Worm (Caenorhabditis elegans): ENCODE results near the gene ptp-2.

ce11 chrII:5931109-5931508 is 12.7 kb downstream of the ptp-2 start:
- TF ChIP-seq R02D3.7 (tag; optimal IDR thresholded peaks at IDR 0.05) = no peak
- no peak for TF ChIP-seq egl-27 (tag; optimal IDR thresholded peaks at IDR 0.05)
- TF ChIP-seq ces-1 (GFP tag; optimal IDR thresholded peaks at IDR 0.05) = no peak
- no peak for TF ChIP-seq ama-1 (optimal IDR thresholded peaks at IDR 0.05)
- no peak for TF ChIP-seq pha-4 (GFP tag; IDR thresholded peaks at IDR 0.05)
- TF ChIP-seq pha-4 (tag; optimal IDR thresholded peaks at IDR 0.05) = peak; percentile 40
- TF ChIP-seq ztf-11 (tag; optimal IDR thresholded peaks at IDR 0.05) = no peak
- TF ChIP-seq ceh-32 (tag; optimal IDR thresholded peaks at IDR 0.05; ENCODE audit: poor library complexity) = no peak
- TF ChIP-seq unc-39 (tag; optimal IDR thresholded peaks at IDR 0.05) = no peak
- TF ChIP-seq fkh-10 (GFP tag; optimal IDR thresholded peaks at IDR 0.05) = no peak
